Fruit fly (Drosophila melanogaster) whole organism, embryonic: Measurements from ENCODE around the gene U2af50.

Experiments used
- B-H2 ChIP-seq: fragments of 200-800 bp; sonication (Bioruptor generic); optimal IDR thresholded peaks from 2 replicates; lab custom pipeline; 2018; ENCODE audit warnings: missing biosample characterization, mild to moderate bottlenecking, missing genetic modification characterization
- BEAF-32 ChIP-seq: fragments of 200-800 bp; sonication (Bioruptor generic); optimal IDR thresholded peaks from 3 replicates; lab custom pipeline; 2017; ENCODE audit warnings: missing biosample characterization, missing genetic modification characterization, mild to moderate bottlenecking, moderate library complexity, missing genetic modification reagents
- CG10267 ChIP-seq: fragments of 200-800 bp; sonication (Bioruptor generic); optimal IDR thresholded peaks from 2 replicates; lab custom pipeline; 2018; ENCODE audit warnings: missing biosample characterization, mild to moderate bottlenecking, missing genetic modification characterization, moderate library complexity
- CG12659 ChIP-seq: fragments of 200-800 bp; sonication (Bioruptor generic); optimal IDR thresholded peaks from 3 replicates; lab custom pipeline; 2017; ENCODE audit warnings: mild to moderate bottlenecking, missing biosample characterization, missing genetic modification reagents, missing genetic modification characterization
- CG12769 ChIP-seq: fragments of 200-800 bp; sonication (Bioruptor generic); optimal IDR thresholded peaks from 2 replicates; lab custom pipeline; 2019; ENCODE audit warnings: missing biosample characterization, mild to moderate bottlenecking, missing genetic modification characterization, moderate library complexity
- CG13287 ChIP-seq: fragments of 200-800 bp; sonication (Bioruptor generic); IDR thresholded peaks from 2 replicates; pipeline ENCODE4 v1.3.6; 2022; ENCODE audit warnings: missing biosample characterization, missing genetic modification characterization; ENCODE audit not compliant: partially characterized antibody
- CG17186 ChIP-seq: fragments of 200-800 bp; sonication (Bioruptor generic); optimal IDR thresholded peaks from 3 replicates; lab custom pipeline; 2017; ENCODE audit warnings: missing biosample characterization, missing genetic modification reagents, missing genetic modification characterization
- CG17328 ChIP-seq: fragments of 200-800 bp; sonication (Bioruptor generic); IDR thresholded peaks from 2 replicates; pipeline ENCODE4 v1.3.6; 2022; ENCODE audit warnings: missing biosample characterization, missing genetic modification characterization
- CG2116 ChIP-seq: fragments of 200-800 bp; sonication (Bioruptor generic); optimal IDR thresholded peaks from 3 replicates; lab custom pipeline; 2018; ENCODE audit warnings: missing biosample characterization, mild to moderate bottlenecking, missing genetic modification characterization
- CG34376 ChIP-seq: fragments of 200-800 bp; sonication (Bioruptor generic); optimal IDR thresholded peaks from 2 replicates; lab custom pipeline; 2018; ENCODE audit warnings: missing biosample characterization, mild to moderate bottlenecking, missing genetic modification characterization
- CG3847 ChIP-seq: fragments of 200-800 bp; sonication (Bioruptor generic); IDR thresholded peaks from 2 replicates; pipeline ENCODE4 v1.3.6; 2022; ENCODE audit warnings: missing biosample characterization, missing genetic modification characterization
- CG3995 ChIP-seq: fragments of 200-800 bp; sonication (Bioruptor generic); optimal IDR thresholded peaks from 3 replicates; lab custom pipeline; 2016; ENCODE audit warnings: missing biosample characterization, missing genetic modification characterization
- CG42726 ChIP-seq: fragments of 200-800 bp; sonication (Bioruptor generic); IDR thresholded peaks from 2 replicates; pipeline ENCODE4 v1.3.6; 2022; ENCODE audit warnings: missing biosample characterization, missing genetic modification characterization; ENCODE audit not compliant: partially characterized antibody
- CG4617 ChIP-seq: fragments of 200-800 bp; sonication (Bioruptor generic); optimal IDR thresholded peaks from 3 replicates; lab custom pipeline; 2016; ENCODE audit warnings: missing biosample characterization, missing genetic modification characterization, borderline replicate concordance
- CG6791 ChIP-seq: fragments of 200-800 bp; sonication (Bioruptor generic); IDR thresholded peaks from 3 replicates; pipeline ENCODE4 v1.3.6; 2022; ENCODE audit warnings: missing biosample characterization, missing genetic modification characterization; ENCODE audit not compliant: partially characterized antibody
- D ChIP-seq, 2 experiments: fragments of 200-800 bp in 1 of 2; fragments of >200 bp in 1 of 2; sonication (Bioruptor generic) in 1 of 2; optimal IDR thresholded peaks; 2 replicates in 1 of 2; 3 replicates in 1 of 2; lab custom pipeline; 2017; ENCODE audit warnings: mild to moderate bottlenecking in 1 of 2, missing biosample characterization in 1 of 2, missing genetic modification characterization in 1 of 2, missing genetic modification reagents in 1 of 2
- Dad ChIP-seq: fragments of 200-800 bp; sonication (Bioruptor generic); optimal IDR thresholded peaks from 3 replicates; lab custom pipeline; 2016; ENCODE audit warnings: missing biosample characterization, missing genetic modification characterization
- Dll ChIP-seq: fragments of 200-800 bp; sonication (Bioruptor generic); IDR thresholded peaks from 4 replicates; pipeline ENCODE4 v1.3.6; 2022; ENCODE audit warnings: missing biosample characterization, missing genetic modification characterization; ENCODE audit not compliant: partially characterized antibody
- Doc3 ChIP-seq: fragments of 200-800 bp; sonication (Bioruptor generic); IDR thresholded peaks from 3 replicates; pipeline ENCODE4 v1.3.6; 2022; ENCODE audit warnings: missing biosample characterization, missing genetic modification characterization; ENCODE audit not compliant: partially characterized antibody
- Dref ChIP-seq: fragments of 200-800 bp; sonication (Bioruptor generic); IDR thresholded peaks from 2 replicates; pipeline ENCODE4 v1.3.6; 2022; ENCODE audit warnings: missing biosample characterization, missing genetic modification characterization
- E2f2 ChIP-seq: fragments of 200-800 bp; sonication (Bioruptor generic); IDR thresholded peaks from 2 replicates; pipeline ENCODE4 v1.3.6; 2022; ENCODE audit warnings: missing biosample characterization, missing genetic modification characterization
- Ets97D ChIP-seq: fragments of 200-800 bp; sonication (Bioruptor generic); optimal IDR thresholded peaks from 3 replicates; lab custom pipeline; 2016; ENCODE audit warnings: missing biosample characterization, missing genetic modification characterization
- Fer1 ChIP-seq: fragments of 200-800 bp; sonication (Bioruptor generic); optimal IDR thresholded peaks from 2 replicates; lab custom pipeline; 2017; ENCODE audit warnings: missing biosample characterization, mild to moderate bottlenecking, missing genetic modification characterization
- Gsc ChIP-seq: fragments of 200-800 bp; sonication (Bioruptor generic); IDR thresholded peaks from 2 replicates; pipeline ENCODE4 v1.3.6; 2022; ENCODE audit warnings: missing biosample characterization, missing genetic modification characterization
- HLH4C ChIP-seq: fragments of 200-800 bp; sonication (Bioruptor generic); IDR thresholded peaks from 3 replicates; pipeline ENCODE4 v1.3.6; 2022; ENCODE audit warnings: missing biosample characterization, missing genetic modification characterization; ENCODE audit not compliant: partially characterized antibody
- HmgD ChIP-seq: fragments of 200-800 bp; sonication (Bioruptor generic); optimal IDR thresholded peaks from 3 replicates; lab custom pipeline; 2016; ENCODE audit warnings: missing biosample characterization, missing genetic modification characterization
- HmgZ ChIP-seq: fragments of 200-800 bp; sonication (Bioruptor generic); optimal IDR thresholded peaks from 2 replicates; lab custom pipeline; 2018; ENCODE audit warnings: missing biosample characterization, mild to moderate bottlenecking, missing genetic modification characterization
- Hr78 ChIP-seq, 2 experiments: fragments of 200-800 bp in 1 of 2; fragments of >200 bp in 1 of 2; sonication (Bioruptor generic) in 1 of 2; optimal IDR thresholded peaks; 2 replicates each; lab custom pipeline; 2017 to 2019; ENCODE audit warnings: missing biosample characterization in 2 of 2, missing genetic modification characterization in 2 of 2, mild to moderate bottlenecking in 1 of 2, moderate library complexity in 1 of 2
- MBD-R2 ChIP-seq: fragments of 200-800 bp; sonication (Bioruptor generic); IDR thresholded peaks from 2 replicates; pipeline ENCODE4 v1.3.6; 2022; ENCODE audit warnings: missing biosample characterization, missing genetic modification characterization
- Myb ChIP-seq: fragments of 200-800 bp; sonication (Bioruptor generic); optimal IDR thresholded peaks from 2 replicates; lab custom pipeline; 2016; ENCODE audit warnings: missing biosample characterization, missing genetic modification characterization
- NC2β ChIP-seq: fragments of 200-800 bp; sonication (Bioruptor generic); optimal IDR thresholded peaks from 2 replicates; lab custom pipeline; 2016; ENCODE audit warnings: missing biosample characterization, missing genetic modification characterization
- Scr ChIP-seq: fragments of 200-800 bp; sonication (Bioruptor generic); IDR thresholded peaks from 2 replicates; pipeline ENCODE4 v1.3.6; 2022; ENCODE audit warnings: missing biosample characterization, missing genetic modification characterization; ENCODE audit not compliant: partially characterized antibody
- Sin3A ChIP-seq: fragments of >200 bp; optimal IDR thresholded peaks from 2 replicates; lab custom pipeline; 2018
- Sox100B ChIP-seq: fragments of 200-800 bp; sonication (Bioruptor generic); optimal IDR thresholded peaks from 3 replicates; lab custom pipeline; 2018; ENCODE audit warnings: missing biosample characterization, mild to moderate bottlenecking, missing genetic modification characterization
- Xbp1 ChIP-seq: fragments of 200-800 bp; sonication (Bioruptor generic); optimal IDR thresholded peaks from 3 replicates; lab custom pipeline; 2016; ENCODE audit warnings: missing biosample characterization, mild to moderate bottlenecking, missing genetic modification characterization
- YL-1 ChIP-seq: fragments of 200-800 bp; sonication (Bioruptor generic); optimal IDR thresholded peaks from 3 replicates; lab custom pipeline; 2017; ENCODE audit warnings: missing biosample characterization, mild to moderate bottlenecking, missing genetic modification characterization
- amos ChIP-seq: fragments of 200-800 bp; sonication (Bioruptor generic); IDR thresholded peaks from 2 replicates; pipeline ENCODE4 v1.3.6; 2022; ENCODE audit warnings: missing biosample characterization, missing genetic modification characterization; ENCODE audit not compliant: partially characterized antibody
- croc ChIP-seq: fragments of 200-800 bp; sonication (Bioruptor generic); conservative IDR thresholded peaks from 3 replicates; pipeline ENCODE4 v1.3.6; 2022; ENCODE audit warnings: missing biosample characterization, missing genetic modification characterization
- hbn ChIP-seq: fragments of 200-800 bp; sonication (Bioruptor generic); IDR thresholded peaks from 2 replicates; pipeline ENCODE4 v1.3.6; 2022; ENCODE audit warnings: missing biosample characterization, missing genetic modification characterization; ENCODE audit not compliant: partially characterized antibody
- mld ChIP-seq: fragments of 200-800 bp; sonication (Bioruptor generic); IDR thresholded peaks from 3 replicates; pipeline ENCODE4 v1.3.6; 2022; ENCODE audit warnings: missing biosample characterization, missing genetic modification characterization; ENCODE audit not compliant: partially characterized antibody
- nom ChIP-seq: fragments of 200-800 bp; sonication (Bioruptor generic); optimal IDR thresholded peaks from 2 replicates; lab custom pipeline; 2017; ENCODE audit warnings: missing biosample characterization, missing genetic modification characterization, mild to moderate bottlenecking, moderate library complexity, missing genetic modification reagents
- pfk ChIP-seq: fragments of 200-800 bp; sonication (Bioruptor generic); optimal IDR thresholded peaks from 2 replicates; lab custom pipeline; 2018; ENCODE audit warnings: missing biosample characterization, mild to moderate bottlenecking, missing genetic modification characterization, moderate library complexity
- pnt ChIP-seq: fragments of 200-800 bp; sonication (Bioruptor generic); optimal IDR thresholded peaks from 3 replicates; lab custom pipeline; 2016; ENCODE audit warnings: missing biosample characterization, missing genetic modification characterization
- sens ChIP-seq: fragments of 200-800 bp; sonication (Bioruptor generic); peaks from one replicate; lab custom pipeline; 2016; ENCODE audit warnings: missing biosample characterization, missing genetic modification characterization
- stwl ChIP-seq: fragments of 200-800 bp; sonication (Bioruptor generic); optimal IDR thresholded peaks from 3 replicates; lab custom pipeline; 2018; ENCODE audit warnings: missing biosample characterization, mild to moderate bottlenecking, missing genetic modification characterization, moderate library complexity
- sug ChIP-seq: fragments of 200-800 bp; optimal IDR thresholded peaks from 2 replicates; lab custom pipeline; 2019; ENCODE audit warnings: missing biosample characterization, mild to moderate bottlenecking, missing genetic modification characterization, moderate library complexity
- vnd ChIP-seq: fragments of 200-800 bp; sonication (Bioruptor generic); IDR thresholded peaks from 3 replicates; pipeline ENCODE4 v1.3.6; 2022; ENCODE audit warnings: missing biosample characterization, missing genetic modification characterization; ENCODE audit not compliant: partially characterized antibody
- vvl ChIP-seq: fragments of 200-800 bp; sonication (Bioruptor generic); IDR thresholded peaks from 2 replicates; pipeline ENCODE4 v1.3.6; 2022; ENCODE audit warnings: missing biosample characterization, missing genetic modification characterization

Gene U2af50

dm6 chrX:16323063-16323462 is 35.8 kb downstream of the U2af50 start, which contains the start of the genes CG9917 and CG32579 (continued):
- TF ChIP-seq vnd (peak; percentile 65; the same call in 2 of the 3 replicates), CG10267 (peak; percentile 12), E2f2 (GFP tag; lab: Robert Waterston, UW) (peak; percentile 66), sug (tag; lab: Kevin White, UChicago) (peak; percentile 7), HmgZ (tag; lab: Kevin White, UChicago) (peak; percentile 67), D (optimal IDR thresholded peaks at IDR 0.05; lab: Kevin White, UChicago) (no peak), D (GFP tag; optimal IDR thresholded peaks at IDR 0.05; lab: Kevin White, UChicago) (no peak), NC2β (GFP tag; lab: Kevin White, UChicago) (no peak), HLH4C (peak; percentile 82), CG42726 (GFP tag; lab: Robert Waterston, UW) (peak; percentile 72; the same call in 1 of the 2 replicates), Hr78 (GFP tag; optimal IDR thresholded peaks at IDR 0.05; lab: Kevin White, UChicago) (no peak), CG17186 (GFP tag; lab: Kevin White, UChicago) (peak; percentile 20), MBD-R2 (GFP tag; lab: Robert Waterston, UW) (peak; percentile 84), stwl (tag; lab: Kevin White, UChicago) (peak; percentile 70), CG3847 (GFP tag; lab: Robert Waterston, UW) (0 out of 2 replicates have a peak, but pooled peaks have one; percentile 19), CG6791 (GFP tag; lab: Robert Waterston, UW) (peak; percentile 86), CG12659 (GFP tag; lab: Kevin White, UChicago) (peak; percentile 56), sens (peak; percentile 72), Gsc (GFP tag; lab: Robert Waterston, UW) (no peak), CG34376 (GFP tag; lab: Kevin White, UChicago) (peak; percentile 13), Myb (GFP tag; lab: Kevin White, UChicago) (peak; percentile 0), YL-1 (GFP tag; lab: Kevin White, UChicago) (peak; percentile 19), CG17328 (GFP tag; lab: Robert Waterston, UW) (peak; percentile 31; the same call in 1 of the 2 replicates), CG3995 (GFP tag; lab: Kevin White, UChicago) (peak; percentile 80), Sin3A (peak; percentile 32), CG13287 (GFP tag; lab: Robert Waterston, UW) (peak; percentile 85), BEAF-32 (peak; percentile 76), Fer1 (peak; percentile 13), Doc3 (peak; percentile 63), pfk (GFP tag; lab: Kevin White, UChicago) (peak; percentile 59), mld (peak; percentile 71; the same call in 2 of the 3 replicates), hbn (peak; percentile 76), croc (GFP tag; lab: Robert Waterston, UW) (no peak), Sox100B (no peak), B-H2 (GFP tag; lab: Kevin White, UChicago) (peak; percentile 7), pnt (no peak), Dll (peak; percentile 77), HmgD (no peak), CG4617 (GFP tag; lab: Kevin White, UChicago) (peak; percentile 28), Dad (GFP tag; lab: Kevin White, UChicago) (no peak), vvl (GFP tag; lab: Robert Waterston, UW) (peak; percentile 47; the same call in 1 of the 2 replicates), Dref (GFP tag; lab: Robert Waterston, UW) (peak; percentile 92), nom (peak; percentile 34), Scr (GFP tag; lab: Robert Waterston, UW) (peak; percentile 78), amos (peak; percentile 86), Xbp1 (no peak), CG12769 (tag; lab: Kevin White, UChicago) (peak; percentile 45), CG2116 (peak; percentile 96), Ets97D (GFP tag; lab: Kevin White, UChicago) (peak; percentile 55)
